Fruit fly (Drosophila melanogaster) whole organism, prepupa: Measurements from ENCODE around the gene SmydA-8.

Experiments
- Blimp-1 ChIP-seq: fragments of 200-800 bp; sonication (Bioruptor generic); optimal IDR thresholded peaks from 3 replicates; lab custom pipeline; 2017; ENCODE audit warnings: missing biosample characterization, missing genetic modification characterization, mild to moderate bottlenecking, moderate library complexity, missing genetic modification reagents
- CG10631 ChIP-seq: fragments of 200-800 bp; sonication (Bioruptor generic); optimal IDR thresholded peaks from 2 replicates; lab custom pipeline; 2016; ENCODE audit warnings: missing biosample characterization, missing genetic modification characterization
- CG10669 ChIP-seq: fragments of 200-800 bp; sonication (Bioruptor generic); optimal IDR thresholded peaks from 3 replicates; lab custom pipeline; 2018; ENCODE audit warnings: missing biosample characterization, mild to moderate bottlenecking, missing genetic modification characterization, moderate library complexity
- CG11762 ChIP-seq: fragments of 200-800 bp; sonication (Bioruptor generic); optimal IDR thresholded peaks from 3 replicates; lab custom pipeline; 2016; ENCODE audit warnings: missing biosample characterization, missing genetic modification characterization; ENCODE audit not compliant: insufficient read depth
- CG15336 ChIP-seq: fragments of 200-800 bp; sonication (Bioruptor generic); IDR thresholded peaks from 2 replicates; pipeline ENCODE4 v1.3.6; 2022; ENCODE audit warnings: missing biosample characterization, missing genetic modification characterization
- CG1621 ChIP-seq: fragments of 200-800 bp; sonication (Bioruptor generic); optimal IDR thresholded peaks from 3 replicates; lab custom pipeline; 2018; ENCODE audit warnings: missing biosample characterization, mild to moderate bottlenecking, missing genetic modification characterization
- CG16779 ChIP-seq: fragments of 200-800 bp; sonication (Bioruptor generic); optimal IDR thresholded peaks from 3 replicates; lab custom pipeline; 2017; ENCODE audit warnings: missing biosample characterization, mild to moderate bottlenecking, missing genetic modification characterization
- CG32006 ChIP-seq: fragments of 200-800 bp; sonication (Bioruptor generic); optimal IDR thresholded peaks from 3 replicates; lab custom pipeline; 2017; ENCODE audit warnings: missing biosample characterization, mild to moderate bottlenecking, missing genetic modification characterization
- CG34406 ChIP-seq: fragments of 200-800 bp; sonication (Bioruptor generic); optimal IDR thresholded peaks from 3 replicates; lab custom pipeline; 2016; ENCODE audit warnings: missing biosample characterization, missing genetic modification characterization
- CG3919 ChIP-seq: fragments of 200-800 bp; sonication (Bioruptor generic); optimal IDR thresholded peaks from 3 replicates; lab custom pipeline; 2016; ENCODE audit warnings: missing biosample characterization, missing genetic modification characterization
- CG6163 ChIP-seq: fragments of 200-800 bp; sonication (Bioruptor generic); IDR thresholded peaks from 3 replicates; pipeline ENCODE4 v1.3.6; 2022; ENCODE audit warnings: missing biosample characterization, missing genetic modification characterization
- CG6276 ChIP-seq: fragments of 200-800 bp; sonication (Bioruptor generic); optimal IDR thresholded peaks from 2 replicates; lab custom pipeline; 2017; ENCODE audit warnings: missing biosample characterization, mild to moderate bottlenecking, missing genetic modification characterization
- CG6792 ChIP-seq: fragments of 200-800 bp; sonication (Bioruptor generic); optimal IDR thresholded peaks from 3 replicates; lab custom pipeline; 2016; ENCODE audit warnings: missing biosample characterization, missing genetic modification characterization
- CG6808 ChIP-seq: fragments of 200-800 bp; sonication (Bioruptor generic); optimal IDR thresholded peaks from 3 replicates; lab custom pipeline; 2017; ENCODE audit warnings: missing biosample characterization, missing genetic modification characterization, mild to moderate bottlenecking, moderate library complexity, missing genetic modification reagents
- CG6854 ChIP-seq: fragments of 200-800 bp; sonication (Bioruptor generic); optimal IDR thresholded peaks from 2 replicates; lab custom pipeline; 2017; ENCODE audit warnings: missing biosample characterization, mild to moderate bottlenecking, missing genetic modification characterization
- CG7368 ChIP-seq: fragments of 200-800 bp; sonication (Bioruptor generic); optimal IDR thresholded peaks from 3 replicates; lab custom pipeline; 2016; ENCODE audit warnings: missing biosample characterization, missing genetic modification characterization
- CG8319 ChIP-seq: fragments of 200-800 bp; sonication (Bioruptor generic); optimal IDR thresholded peaks from 3 replicates; lab custom pipeline; 2016; ENCODE audit warnings: missing biosample characterization, missing genetic modification characterization
- CG8632 ChIP-seq: fragments of 200-800 bp; sonication (Bioruptor generic); optimal IDR thresholded peaks from 3 replicates; lab custom pipeline; 2016; ENCODE audit warnings: missing biosample characterization, missing genetic modification characterization
- CG9139 ChIP-seq: fragments of 200-800 bp; sonication (Bioruptor generic); optimal IDR thresholded peaks from 3 replicates; lab custom pipeline; 2017; ENCODE audit warnings: missing biosample characterization, mild to moderate bottlenecking, missing genetic modification characterization
- Eip75B ChIP-seq: fragments of 200-800 bp; sonication (Bioruptor generic); optimal IDR thresholded peaks from 3 replicates; lab custom pipeline; 2016; ENCODE audit warnings: missing biosample characterization, missing genetic modification characterization
- Eip78C ChIP-seq: fragments of 200-800 bp; sonication (Bioruptor generic); peaks from one replicate; lab custom pipeline; 2016; ENCODE audit warnings: missing biosample characterization, missing genetic modification characterization
- Eip93F ChIP-seq: fragments of 200-800 bp; sonication (Bioruptor generic); optimal IDR thresholded peaks from 2 replicates; lab custom pipeline; 2016; ENCODE audit warnings: missing biosample characterization, mild to moderate bottlenecking, missing genetic modification characterization
- Ets21C ChIP-seq: fragments of 200-800 bp; sonication (Bioruptor generic); optimal IDR thresholded peaks from 3 replicates; lab custom pipeline; 2016; ENCODE audit warnings: missing biosample characterization, missing genetic modification characterization
- Ets96B ChIP-seq: fragments of 200-800 bp; optimal IDR thresholded peaks from 2 replicates; lab custom pipeline; 2019; ENCODE audit warnings: missing biosample characterization, mild to moderate bottlenecking, missing genetic modification characterization, moderate library complexity
- Gug ChIP-seq: fragments of 200-800 bp; sonication (Bioruptor generic); IDR thresholded peaks from 2 replicates; pipeline ENCODE4 v1.3.6; 2022; ENCODE audit warnings: missing biosample characterization, missing genetic modification characterization
- Hr38 ChIP-seq: sonication (Bioruptor generic); optimal IDR thresholded peaks from 2 replicates; lab custom pipeline; 2016; ENCODE audit warnings: missing biosample characterization, missing genetic modification characterization
- Hr39 ChIP-seq: fragments of 200-800 bp; sonication (Bioruptor generic); optimal IDR thresholded peaks from 2 replicates; lab custom pipeline; 2016; ENCODE audit warnings: missing biosample characterization, missing genetic modification characterization
- Hr4 ChIP-seq: fragments of 200-800 bp; sonication (Bioruptor generic); optimal IDR thresholded peaks from 3 replicates; lab custom pipeline; 2016; ENCODE audit warnings: missing biosample characterization, missing genetic modification characterization
- Lpt ChIP-seq: fragments of 200-800 bp; sonication (Bioruptor generic); optimal IDR thresholded peaks from 3 replicates; lab custom pipeline; 2016; ENCODE audit warnings: missing biosample characterization, missing genetic modification characterization
- Met ChIP-seq: fragments of 200-800 bp; sonication (Bioruptor generic); optimal IDR thresholded peaks from 3 replicates; lab custom pipeline; 2016; ENCODE audit warnings: missing biosample characterization, missing genetic modification characterization
- OdsH ChIP-seq: fragments of 200-800 bp; sonication (Bioruptor generic); optimal IDR thresholded peaks from 3 replicates; lab custom pipeline; 2016; ENCODE audit warnings: missing biosample characterization, missing genetic modification characterization
- Smox ChIP-seq: fragments of 200-800 bp; sonication (Bioruptor generic); optimal IDR thresholded peaks from 3 replicates; lab custom pipeline; 2016; ENCODE audit warnings: missing biosample characterization, missing genetic modification characterization
- Sox102F ChIP-seq: fragments of 200-800 bp; sonication (Bioruptor generic); optimal IDR thresholded peaks from 2 replicates; lab custom pipeline; 2016; ENCODE audit warnings: missing biosample characterization, mild to moderate bottlenecking, missing genetic modification characterization
- Sox14 ChIP-seq: fragments of 200-800 bp; sonication (Bioruptor generic); optimal IDR thresholded peaks from 3 replicates; lab custom pipeline; 2016; ENCODE audit warnings: missing biosample characterization, missing genetic modification characterization
- Sox15 ChIP-seq: fragments of 200-800 bp; sonication (Bioruptor generic); optimal IDR thresholded peaks from 3 replicates; lab custom pipeline; 2016; ENCODE audit warnings: missing biosample characterization, missing genetic modification characterization
- achi ChIP-seq: fragments of 200-800 bp; sonication (Bioruptor generic); optimal IDR thresholded peaks from 3 replicates; lab custom pipeline; 2016; ENCODE audit warnings: missing biosample characterization, missing genetic modification characterization
- dac ChIP-seq: fragments of 200-800 bp; sonication (Bioruptor generic); optimal IDR thresholded peaks from 2 replicates; lab custom pipeline; 2017; ENCODE audit warnings: missing biosample characterization, mild to moderate bottlenecking, missing genetic modification characterization
- dsx ChIP-seq: fragments of 200-800 bp; optimal IDR thresholded peaks from 3 replicates; lab custom pipeline; 2019; ENCODE audit warnings: missing biosample characterization, mild to moderate bottlenecking, missing genetic modification characterization, moderate library complexity; ENCODE audit not compliant: poor library complexity, severe bottlenecking
- eg ChIP-seq: fragments of 200-800 bp; sonication (Bioruptor generic); IDR thresholded peaks from 3 replicates; pipeline ENCODE4 v1.3.6; 2022; ENCODE audit warnings: missing biosample characterization, missing genetic modification characterization
- esn ChIP-seq: fragments of 200-800 bp; sonication (Bioruptor generic); optimal IDR thresholded peaks from 2 replicates; lab custom pipeline; 2016; ENCODE audit warnings: missing biosample characterization, mild to moderate bottlenecking, missing genetic modification characterization, moderate library complexity
- fd59A ChIP-seq: fragments of 200-800 bp; sonication (Bioruptor generic); optimal IDR thresholded peaks from 2 replicates; lab custom pipeline; 2017; ENCODE audit warnings: missing biosample characterization, mild to moderate bottlenecking, missing genetic modification characterization, missing genetic modification reagents
- fd85E ChIP-seq: fragments of 200-800 bp; sonication (Bioruptor generic); optimal IDR thresholded peaks from 3 replicates; lab custom pipeline; 2016; ENCODE audit warnings: missing biosample characterization, missing genetic modification characterization
- fkh ChIP-seq: fragments of 200-800 bp; sonication (Bioruptor generic); optimal IDR thresholded peaks from 3 replicates; lab custom pipeline; 2017; ENCODE audit warnings: missing biosample characterization, mild to moderate bottlenecking, missing genetic modification characterization, moderate library complexity
- lz ChIP-seq: fragments of 200-800 bp; sonication (Bioruptor generic); optimal IDR thresholded peaks from 3 replicates; lab custom pipeline; 2016; ENCODE audit warnings: missing biosample characterization, missing genetic modification characterization
- net ChIP-seq: fragments of 200-800 bp; sonication (Bioruptor generic); optimal IDR thresholded peaks from 3 replicates; lab custom pipeline; 2016; ENCODE audit warnings: missing biosample characterization, missing genetic modification characterization
- salr ChIP-seq, 2 experiments: fragments of 200-800 bp; sonication (Bioruptor generic); optimal IDR thresholded peaks; 3 replicates each; lab custom pipeline; 2016 to 2018; ENCODE audit warnings: missing biosample characterization in 2 of 2, missing genetic modification characterization in 2 of 2, mild to moderate bottlenecking in 1 of 2
- spab ChIP-seq: fragments of 200-800 bp; sonication (Bioruptor generic); optimal IDR thresholded peaks from 2 replicates; lab custom pipeline; 2017; ENCODE audit warnings: missing biosample characterization, mild to moderate bottlenecking, missing genetic modification characterization, missing genetic modification reagents
- ss ChIP-seq, 2 experiments: fragments of 200-800 bp; sonication (Bioruptor generic); optimal IDR thresholded peaks; 2 replicates in 1 of 2; 3 replicates in 1 of 2; lab custom pipeline; 2017 to 2018; ENCODE audit warnings: mild to moderate bottlenecking in 2 of 2, missing biosample characterization in 2 of 2, missing genetic modification characterization in 2 of 2, moderate library complexity in 1 of 2
- topi ChIP-seq: fragments of 200-800 bp; sonication (Bioruptor generic); optimal IDR thresholded peaks from 3 replicates; lab custom pipeline; 2016; ENCODE audit warnings: missing biosample characterization, missing genetic modification characterization

Gene SmydA-8

dm6 chrX:2166129-2166528 is 47.5 kb downstream of the SmydA-8 start (continued):
- TF ChIP-seq Sox15 (GFP tag; lab: Kevin White, UChicago), result no peak
- TF ChIP-seq CG32006 (GFP tag; lab: Kevin White, UChicago), result peak; percentile 85
- no peak for TF ChIP-seq Eip93F (GFP tag; lab: Kevin White, UChicago)
- peak; percentile 81 for TF ChIP-seq Hr4
- TF ChIP-seq CG6808 (GFP tag; lab: Kevin White, UChicago), result no peak
- no peak for TF ChIP-seq fkh (GFP tag; lab: Kevin White, UChicago)
- peak; percentile 63 for TF ChIP-seq CG6276 (GFP tag; lab: Kevin White, UChicago)
- TF ChIP-seq CG11762 (GFP tag; lab: Kevin White, UChicago), result no peak
- TF ChIP-seq ss (GFP tag; optimal IDR thresholded peaks at IDR 0.05; lab: Kevin White, UChicago), result no peak
- no peak for TF ChIP-seq Sox102F
- TF ChIP-seq salr (GFP tag; optimal IDR thresholded peaks at IDR 0.05; lab: Kevin White, UChicago), result peak in 1 of 2 experiments; percentile 8
- no peak for TF ChIP-seq fd85E (GFP tag; lab: Kevin White, UChicago)

- peak; percentile 62 for TF ChIP-seq CG32006 (GFP tag; lab: Kevin White, UChicago)
- no peak for TF ChIP-seq CG1621 (tag; lab: Kevin White, UChicago)
- no peak for TF ChIP-seq Sox15 (GFP tag; lab: Kevin White, UChicago)
- no peak for TF ChIP-seq esn
- TF ChIP-seq CG15336, result peak; percentile 72
- no peak for TF ChIP-seq salr (GFP tag; optimal IDR thresholded peaks at IDR 0.05; lab: Kevin White, UChicago)
- TF ChIP-seq lz (GFP tag; lab: Kevin White, UChicago), result no peak
- TF ChIP-seq Eip93F (GFP tag; lab: Kevin White, UChicago), result no peak
- no peak for TF ChIP-seq CG10631 (GFP tag; lab: Kevin White, UChicago)
- TF ChIP-seq CG6808 (GFP tag; lab: Kevin White, UChicago), result no peak
- TF ChIP-seq fkh (GFP tag; lab: Kevin White, UChicago), result no peak
- TF ChIP-seq CG6163, result peak; percentile 55
- TF ChIP-seq Eip75B (GFP tag; lab: Kevin White, UChicago), result no peak
- no peak for TF ChIP-seq CG34406 (GFP tag; lab: Kevin White, UChicago)
- no peak for TF ChIP-seq CG16779
- TF ChIP-seq Lpt (GFP tag; lab: Kevin White, UChicago), result peak; percentile 35
- TF ChIP-seq Gug (GFP tag; lab: Robert Waterston, UW), result peak; percentile 36; the same call in 1 of the 2 replicates
- no peak for TF ChIP-seq OdsH (GFP tag; lab: Kevin White, UChicago)
- peak; percentile 15 for TF ChIP-seq dac (GFP tag; lab: Kevin White, UChicago)
- TF ChIP-seq Hr38 (GFP tag; lab: Kevin White, UChicago), result no peak
- TF ChIP-seq topi (GFP tag; lab: Kevin White, UChicago), result no peak
- peak; percentile 14 for TF ChIP-seq Eip78C (GFP tag; lab: Kevin White, UChicago)
- TF ChIP-seq CG6792 (GFP tag; lab: Kevin White, UChicago), result no peak
- no peak for TF ChIP-seq CG9139 (GFP tag; lab: Kevin White, UChicago)
- TF ChIP-seq eg (GFP tag; lab: Robert Waterston, UW), result peak; percentile 81
- no peak for TF ChIP-seq net (GFP tag; lab: Kevin White, UChicago)
- no peak for TF ChIP-seq CG6854 (GFP tag; lab: Kevin White, UChicago)
- no peak for TF ChIP-seq dsx (GFP tag; lab: Kevin White, UChicago)
- no peak for TF ChIP-seq Ets21C (GFP tag; lab: Kevin White, UChicago)
- no peak for TF ChIP-seq CG3919
- TF ChIP-seq fd59A (GFP tag; lab: Kevin White, UChicago), result no peak
- TF ChIP-seq achi (GFP tag; lab: Kevin White, UChicago), result no peak
- TF ChIP-seq Met (GFP tag; lab: Kevin White, UChicago), result no peak
- no peak for TF ChIP-seq CG7368 (GFP tag; lab: Kevin White, UChicago)
- TF ChIP-seq Sox14 (GFP tag; lab: Kevin White, UChicago), result no peak
- no peak for TF ChIP-seq CG8632 (GFP tag; lab: Kevin White, UChicago)
- no peak for TF ChIP-seq ss (GFP tag; optimal IDR thresholded peaks at IDR 0.05; lab: Kevin White, UChicago)
- TF ChIP-seq Smox, result no peak
- no peak for TF ChIP-seq spab
- TF ChIP-seq Blimp-1, result no peak
- no peak for TF ChIP-seq Ets96B (tag; lab: Kevin White, UChicago)
- peak; percentile 28 for TF ChIP-seq CG6276 (GFP tag; lab: Kevin White, UChicago)
- no peak for TF ChIP-seq Hr39
- no peak for TF ChIP-seq CG10669 (GFP tag; lab: Kevin White, UChicago)
- TF ChIP-seq CG8319 (GFP tag; lab: Kevin White, UChicago), result no peak
- TF ChIP-seq fd85E (GFP tag; lab: Kevin White, UChicago), result no peak
Observed at dm6 chrX:2165394-2165793, 48.2 kb downstream of the SmydA-8 start.
